Worm (Caenorhabditis elegans) whole organism, L4 larva: ENCODE results near the gene cec-3.

Source experiments
- ceh-20 ChIP-seq: fragments of 200-800 bp; sonication (Bioruptor generic); IDR thresholded peaks from 2 replicates; pipeline ENCODE4 v1.3.6; 2022; ENCODE audit warnings: missing genetic modification reagents, missing genetic modification characterization, missing compliant biosample characterization
- ces-1 ChIP-seq: fragments of 150-350 bp; sonication (generic microtip); optimal IDR thresholded peaks from 4 replicates; lab custom pipeline; 2014; ENCODE audit warnings: missing biosample characterization, missing genetic modification reagents, missing genetic modification characterization

ce11 chrII:7888759-7889158, 31.4 kb upstream of the cec-3 start:
- no peak for TF ChIP-seq ces-1
- no peak for TF ChIP-seq ceh-20 (GFP tag; lab: Robert Waterston, UW)
